Worm (Caenorhabditis elegans) whole organism, L3 larva: Measurements from ENCODE around the gene Y47D7A.2.

Experiments
- ama-1 ChIP-seq: fragments of 150-350 bp; optimal IDR thresholded peaks from 2 replicates; lab custom pipeline; 2018
- ceh-82 ChIP-seq: fragments of 150-350 bp; optimal IDR thresholded peaks from 2 replicates; lab custom pipeline; 2014; ENCODE audit warnings: missing biosample characterization, missing genetic modification characterization
- fkh-10 ChIP-seq: sonication (generic microtip); optimal IDR thresholded peaks from 2 replicates; lab custom pipeline; 2017; ENCODE audit warnings: missing biosample characterization, missing genetic modification reagents, missing genetic modification characterization
- lin-39 ChIP-seq: fragments of 150-350 bp; optimal IDR thresholded peaks from 2 replicates; lab custom pipeline; 2018; ENCODE audit warnings: missing biosample characterization, missing genetic modification reagents, missing genetic modification characterization
- lsy-12 ChIP-seq: sonication (generic microtip); optimal IDR thresholded peaks from 2 replicates; lab custom pipeline; 2016; ENCODE audit warnings: mild to moderate bottlenecking, missing genetic modification characterization, missing compliant biosample characterization
- nfya-1 ChIP-seq: sonication (generic microtip); optimal IDR thresholded peaks from 2 replicates; lab custom pipeline; 2017; ENCODE audit warnings: missing genetic modification characterization, mild to moderate bottlenecking, missing compliant biosample characterization, antibody characterized with exemption, moderate library complexity; ENCODE audit not compliant: insufficient read depth
- nhr-67 ChIP-seq: fragments of 150-350 bp; optimal IDR thresholded peaks from 2 replicates; lab custom pipeline; 2014; ENCODE audit warnings: missing biosample characterization, missing genetic modification characterization
- nhr-76 ChIP-seq: fragments of 150-350 bp; sonication (generic microtip); optimal IDR thresholded peaks from 5 replicates; lab custom pipeline; 2014; ENCODE audit warnings: missing biosample characterization, missing genetic modification characterization
- unc-62 ChIP-seq: fragments of 150-350 bp; sonication (generic microtip); optimal IDR thresholded peaks from 4 replicates; lab custom pipeline; 2014; ENCODE audit warnings: missing biosample characterization, missing genetic modification reagents, missing genetic modification characterization
- ztf-11 ChIP-seq: fragments of 150-350 bp; optimal IDR thresholded peaks from 2 replicates; lab custom pipeline; 2014; ENCODE audit warnings: missing biosample characterization, missing genetic modification characterization

The Y47D7A.2 gene

DNA sequence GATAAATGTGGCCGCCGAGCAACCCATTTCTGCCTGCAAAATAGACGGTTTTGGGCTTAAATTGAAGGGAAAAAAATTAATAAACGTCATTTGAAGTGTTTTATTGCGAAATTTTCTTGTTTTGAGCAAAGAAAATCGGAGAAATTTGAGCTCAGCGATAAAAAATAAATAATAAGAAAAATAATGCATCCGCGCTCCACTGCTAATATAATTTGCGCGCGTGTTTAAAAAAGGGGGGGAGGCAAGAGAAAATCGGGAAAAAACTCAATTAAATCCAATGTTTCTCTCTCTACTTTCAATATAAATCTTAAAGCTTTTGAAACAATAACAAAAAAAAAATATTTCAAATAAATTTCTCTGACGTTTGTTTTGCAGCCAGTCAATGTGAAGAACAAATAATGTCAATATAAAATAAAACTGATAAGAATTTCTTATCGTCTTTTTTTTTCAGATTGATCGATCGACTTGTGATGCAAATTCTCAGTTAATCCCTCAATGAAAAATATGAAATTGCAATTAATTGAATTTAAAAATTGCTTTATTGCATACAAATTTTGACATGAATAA lies 30.5 kb downstream of the Y47D7A.2 start, which contains the start of gene rft-2 (continued):
- TF ChIP-seq nfya-1 (tag; lab: Kevin White, UChicago) (peak; percentile 59), nhr-76 (tag; lab: Kevin White, UChicago) (no peak), lin-39 (no peak), lsy-12 (tag; lab: Kevin White, UChicago) (no peak), ztf-11 (tag; lab: Kevin White, UChicago) (no peak), nhr-67 (tag; lab: Kevin White, UChicago) (no peak)

DNA sequence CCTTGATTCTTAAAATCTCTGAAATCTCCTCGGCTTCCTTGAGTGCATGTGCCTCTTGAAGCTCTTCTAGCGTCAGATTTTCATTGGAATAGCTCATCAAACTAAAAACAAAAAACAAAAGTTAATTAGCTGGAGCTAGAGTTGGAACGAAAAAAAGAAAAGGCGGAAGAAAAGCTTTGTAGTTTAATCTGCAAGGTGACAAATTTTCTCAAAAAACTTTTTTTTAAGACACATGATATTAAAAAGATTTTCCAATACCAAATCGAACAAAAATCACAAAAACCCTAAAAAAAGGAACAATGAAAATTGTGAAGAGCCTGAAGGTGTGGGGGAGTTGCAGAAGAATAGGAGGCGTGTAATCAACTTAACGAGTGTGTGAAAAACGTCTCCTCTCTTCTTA lies 34.6 kb downstream of the Y47D7A.2 start, which contains the start of gene gnrr-5:
gnrr-5 (minus strand) TSS at position 101 of the 400 bp plus-strand sequence.
- TF ChIP-seq fkh-10 (peak; percentile 10), unc-62 (no peak), ceh-82 (tag; lab: Kevin White, UChicago) (no peak), ama-1 (no peak)
